Fruit fly (Drosophila melanogaster) whole organism, embryonic: ENCODE results near the gene CG31344.
A peak's percentile ranks its signal among the peaks of the same experiment; 100 is the strongest.

ENCODE experiments used
- ATbp ChIP-seq: fragments of 200-800 bp; sonication (Bioruptor generic); optimal IDR thresholded peaks from 2 replicates; lab custom pipeline; 2017; ENCODE audit warnings: missing biosample characterization, mild to moderate bottlenecking, missing genetic modification characterization, missing genetic modification reagents
- Ada2b ChIP-seq: fragments of 200-800 bp; sonication (Bioruptor generic); IDR thresholded peaks from 2 replicates; pipeline ENCODE4 v1.3.6; 2022; ENCODE audit warnings: missing biosample characterization, missing genetic modification characterization
- CG10147 ChIP-seq: fragments of 200-800 bp; sonication (Bioruptor generic); optimal IDR thresholded peaks from 2 replicates; lab custom pipeline; 2019; ENCODE audit warnings: missing biosample characterization, mild to moderate bottlenecking, missing genetic modification characterization, moderate library complexity
- CG11398 ChIP-seq: fragments of 200-800 bp; sonication (Bioruptor generic); optimal IDR thresholded peaks from 2 replicates; lab custom pipeline; 2016; ENCODE audit warnings: missing biosample characterization, missing genetic modification characterization
- CG14441 ChIP-seq: fragments of 200-800 bp; sonication (Bioruptor generic); IDR thresholded peaks from 2 replicates; pipeline ENCODE4 v1.3.6; 2022; ENCODE audit warnings: missing biosample characterization, missing genetic modification characterization
- CG15479 ChIP-seq: fragments of 200-800 bp; sonication (Bioruptor generic); optimal IDR thresholded peaks from 3 replicates; lab custom pipeline; 2019; ENCODE audit warnings: missing biosample characterization, mild to moderate bottlenecking, missing genetic modification characterization, moderate library complexity
- CG15514 ChIP-seq: fragments of 200-800 bp; sonication (Bioruptor generic); optimal IDR thresholded peaks from 3 replicates; lab custom pipeline; 2017; ENCODE audit warnings: missing biosample characterization, missing genetic modification characterization, mild to moderate bottlenecking, moderate library complexity, missing genetic modification reagents
- CG17612 ChIP-seq: fragments of 200-800 bp; sonication (Bioruptor generic); IDR thresholded peaks from 2 replicates; pipeline ENCODE4 v1.3.6; 2022; ENCODE audit warnings: missing biosample characterization, missing genetic modification characterization
- CG17829 ChIP-seq: fragments of 200-800 bp; optimal IDR thresholded peaks from 2 replicates; lab custom pipeline; 2019; ENCODE audit warnings: missing biosample characterization, mild to moderate bottlenecking, missing genetic modification characterization, moderate library complexity
- CG2199 ChIP-seq: fragments of 200-800 bp; sonication (Bioruptor generic); IDR thresholded peaks from 3 replicates; pipeline ENCODE4 v1.3.6; 2022; ENCODE audit warnings: missing biosample characterization, missing genetic modification characterization
- CG31365 ChIP-seq: fragments of 200-800 bp; sonication (Bioruptor generic); optimal IDR thresholded peaks from 2 replicates; lab custom pipeline; 2018; ENCODE audit warnings: missing biosample characterization, mild to moderate bottlenecking, missing genetic modification characterization
- CG3281 ChIP-seq: fragments of 200-800 bp; sonication (Bioruptor generic); optimal IDR thresholded peaks from 3 replicates; lab custom pipeline; 2017; ENCODE audit warnings: missing biosample characterization, mild to moderate bottlenecking, missing genetic modification characterization
- CG4820 ChIP-seq: fragments of 200-800 bp; sonication (Bioruptor generic); optimal IDR thresholded peaks from 3 replicates; lab custom pipeline; 2016; ENCODE audit warnings: missing biosample characterization, missing genetic modification characterization
- CG6254 ChIP-seq: fragments of 200-800 bp; sonication (Bioruptor generic); optimal IDR thresholded peaks from 3 replicates; lab custom pipeline; 2017; ENCODE audit warnings: mild to moderate bottlenecking, missing biosample characterization, missing genetic modification reagents, missing genetic modification characterization
- CG8388 ChIP-seq: fragments of 200-800 bp; sonication (Bioruptor generic); optimal IDR thresholded peaks from 2 replicates; lab custom pipeline; 2019; ENCODE audit warnings: missing biosample characterization, mild to moderate bottlenecking, missing genetic modification characterization, moderate library complexity
- CG8944 ChIP-seq: fragments of 200-800 bp; sonication (Bioruptor generic); optimal IDR thresholded peaks from 3 replicates; lab custom pipeline; 2016; ENCODE audit warnings: missing biosample characterization, missing genetic modification characterization
- Doc2 ChIP-seq: fragments of 200-800 bp; sonication (Bioruptor generic); IDR thresholded peaks from 2 replicates; pipeline ENCODE4 v1.3.6; 2022; ENCODE audit warnings: missing biosample characterization, missing genetic modification characterization
- Doc3 ChIP-seq: fragments of 200-800 bp; sonication (Bioruptor generic); IDR thresholded peaks from 3 replicates; pipeline ENCODE4 v1.3.6; 2022; ENCODE audit warnings: missing biosample characterization, missing genetic modification characterization; ENCODE audit not compliant: partially characterized antibody
- GATAe ChIP-seq: fragments of 200-800 bp; sonication (Bioruptor generic); conservative IDR thresholded peaks from 2 replicates; pipeline ENCODE4 v1.3.6; 2022; ENCODE audit warnings: missing biosample characterization, missing genetic modification characterization
- HLH4C ChIP-seq: fragments of 200-800 bp; sonication (Bioruptor generic); IDR thresholded peaks from 3 replicates; pipeline ENCODE4 v1.3.6; 2022; ENCODE audit warnings: missing biosample characterization, missing genetic modification characterization; ENCODE audit not compliant: partially characterized antibody
- HmgD ChIP-seq: fragments of 200-800 bp; sonication (Bioruptor generic); optimal IDR thresholded peaks from 3 replicates; lab custom pipeline; 2016; ENCODE audit warnings: missing biosample characterization, missing genetic modification characterization
- Hmr ChIP-seq: fragments of 200-800 bp; sonication (Bioruptor generic); optimal IDR thresholded peaks from 3 replicates; lab custom pipeline; 2017; ENCODE audit warnings: mild to moderate bottlenecking, missing biosample characterization, missing genetic modification reagents, missing genetic modification characterization
- Hmx ChIP-seq: fragments of 200-800 bp; sonication (Bioruptor generic); optimal IDR thresholded peaks from 2 replicates; lab custom pipeline; 2016; ENCODE audit warnings: missing biosample characterization, missing genetic modification characterization
- Hr78 ChIP-seq, 2 experiments: fragments of 200-800 bp in 1 of 2; fragments of >200 bp in 1 of 2; sonication (Bioruptor generic) in 1 of 2; optimal IDR thresholded peaks; 2 replicates each; lab custom pipeline; 2017 to 2019; ENCODE audit warnings: missing biosample characterization in 2 of 2, missing genetic modification characterization in 2 of 2, mild to moderate bottlenecking in 1 of 2, moderate library complexity in 1 of 2
- NFAT ChIP-seq: fragments of 200-800 bp; sonication (Bioruptor generic); IDR thresholded peaks from 2 replicates; pipeline ENCODE4 v1.3.6; 2022; ENCODE audit warnings: missing biosample characterization, missing genetic modification characterization
- Nf-YC ChIP-seq: fragments of 200-800 bp; optimal IDR thresholded peaks from 3 replicates; lab custom pipeline; 2019; ENCODE audit warnings: missing biosample characterization, mild to moderate bottlenecking, missing genetic modification characterization, moderate library complexity
- Optix ChIP-seq: fragments of 200-800 bp; sonication (Bioruptor generic); IDR thresholded peaks from 3 replicates; pipeline ENCODE4 v1.3.6; 2022; ENCODE audit warnings: missing biosample characterization, missing genetic modification characterization
- Spps ChIP-seq: fragments of 200-800 bp; sonication (Bioruptor generic); optimal IDR thresholded peaks from 2 replicates; lab custom pipeline; 2018; ENCODE audit warnings: missing biosample characterization, mild to moderate bottlenecking, missing genetic modification characterization
- az2 ChIP-seq: fragments of 200-800 bp; sonication (Bioruptor generic); optimal IDR thresholded peaks from 3 replicates; lab custom pipeline; 2016; ENCODE audit warnings: missing biosample characterization, missing genetic modification characterization
- bigmax ChIP-seq: fragments of 200-800 bp; sonication (Bioruptor generic); optimal IDR thresholded peaks from 2 replicates; lab custom pipeline; 2018; ENCODE audit warnings: missing biosample characterization, mild to moderate bottlenecking, missing genetic modification characterization
- br ChIP-seq: fragments of >200 bp; optimal IDR thresholded peaks from 2 replicates; lab custom pipeline; 2017
- corto ChIP-seq: fragments of 200-800 bp; sonication (Bioruptor generic); optimal IDR thresholded peaks from 2 replicates; lab custom pipeline; 2016; ENCODE audit warnings: missing biosample characterization, mild to moderate bottlenecking, missing genetic modification characterization, moderate library complexity
- cwo ChIP-seq: fragments of 200-800 bp; sonication (Bioruptor generic); optimal IDR thresholded peaks from 3 replicates; lab custom pipeline; 2017; ENCODE audit warnings: missing biosample characterization, missing genetic modification characterization, mild to moderate bottlenecking, moderate library complexity, missing genetic modification reagents
- exex ChIP-seq: fragments of 200-800 bp; sonication (Bioruptor generic); optimal IDR thresholded peaks from 4 replicates; lab custom pipeline; 2018; ENCODE audit warnings: missing biosample characterization, mild to moderate bottlenecking, missing genetic modification characterization, moderate library complexity
- grau ChIP-seq: fragments of 200-800 bp; optimal IDR thresholded peaks from 3 replicates; lab custom pipeline; 2019; ENCODE audit warnings: missing biosample characterization, mild to moderate bottlenecking, missing genetic modification characterization, moderate library complexity
- grn ChIP-seq: fragments of 200-800 bp; sonication (Bioruptor generic); optimal IDR thresholded peaks from 3 replicates; lab custom pipeline; 2017; ENCODE audit warnings: missing biosample characterization, missing genetic modification characterization
- gro ChIP-seq: fragments of 200-800 bp; sonication (Bioruptor generic); optimal IDR thresholded peaks from 2 replicates; lab custom pipeline; 2016; ENCODE audit warnings: missing biosample characterization, missing genetic modification characterization
- jing ChIP-seq: fragments of 200-800 bp; sonication (Bioruptor generic); optimal IDR thresholded peaks from 2 replicates; lab custom pipeline; 2018; ENCODE audit warnings: missing biosample characterization, mild to moderate bottlenecking, missing genetic modification characterization
- kay ChIP-seq: fragments of 200-800 bp; sonication (Bioruptor generic); optimal IDR thresholded peaks from 2 replicates; lab custom pipeline; 2016; ENCODE audit warnings: missing biosample characterization, missing genetic modification characterization
- kni ChIP-seq: fragments of 200-800 bp; sonication (Bioruptor generic); optimal IDR thresholded peaks from 3 replicates; lab custom pipeline; 2017; ENCODE audit warnings: mild to moderate bottlenecking, missing biosample characterization, missing genetic modification reagents, missing genetic modification characterization
- lov ChIP-seq, 2 experiments: fragments of 200-800 bp in 1 of 2; fragments of >200 bp in 1 of 2; sonication (Bioruptor generic) in 1 of 2; IDR thresholded peaks in 1 of 2; optimal IDR thresholded peaks in 1 of 2; 2 replicates in 1 of 2; 3 replicates in 1 of 2; pipeline versions ENCODE4 v1.3.6 to Lab custom; 2017 to 2022; ENCODE audit warnings: missing biosample characterization in 1 of 2, missing genetic modification characterization in 1 of 2
- mirr ChIP-seq: fragments of 200-800 bp; sonication (Bioruptor generic); optimal IDR thresholded peaks from 3 replicates; lab custom pipeline; 2018; ENCODE audit warnings: missing biosample characterization, mild to moderate bottlenecking, missing genetic modification characterization
- salm ChIP-seq: fragments of 200-800 bp; sonication (Bioruptor generic); optimal IDR thresholded peaks from 2 replicates; lab custom pipeline; 2018; ENCODE audit warnings: missing biosample characterization, mild to moderate bottlenecking, missing genetic modification characterization
- sc ChIP-seq, 3 experiments: fragments of >200 bp in 2 of 3; fragments of 200-800 bp in 1 of 3; sonication (Bioruptor generic) in 1 of 3; optimal IDR thresholded peaks; 2 replicates in 2 of 3; 3 replicates in 1 of 3; lab custom pipeline; 2017; ENCODE audit warnings: mild to moderate bottlenecking in 1 of 3, missing biosample characterization in 1 of 3, missing genetic modification characterization in 1 of 3, missing genetic modification reagents in 1 of 3
- sd ChIP-seq: fragments of 200-800 bp; sonication (Bioruptor generic); optimal IDR thresholded peaks from 3 replicates; lab custom pipeline; 2018; ENCODE audit warnings: missing biosample characterization, mild to moderate bottlenecking, missing genetic modification characterization, moderate library complexity
- tna ChIP-seq: fragments of 200-800 bp; sonication (Bioruptor generic); IDR thresholded peaks from 2 replicates; pipeline ENCODE4 v1.3.6; 2022; ENCODE audit warnings: missing biosample characterization, missing genetic modification characterization; ENCODE audit not compliant: partially characterized antibody
- usp ChIP-seq: fragments of >200 bp; optimal IDR thresholded peaks from 2 replicates; lab custom pipeline; 2017; ENCODE audit warnings: missing biosample characterization, missing genetic modification characterization
- z ChIP-seq: fragments of 200-800 bp; sonication (Bioruptor generic); IDR thresholded peaks from 3 replicates; pipeline ENCODE4 v1.3.6; 2022; ENCODE audit warnings: missing biosample characterization, missing genetic modification characterization
- zen ChIP-seq: fragments of 200-800 bp; sonication (Bioruptor generic); optimal IDR thresholded peaks from 3 replicates; lab custom pipeline; 2018; ENCODE audit warnings: missing biosample characterization, mild to moderate bottlenecking, missing genetic modification characterization, moderate library complexity
- zf30C ChIP-seq: fragments of 200-800 bp; sonication (Bioruptor generic); optimal IDR thresholded peaks from 3 replicates; lab custom pipeline; 2018; ENCODE audit warnings: missing biosample characterization, mild to moderate bottlenecking, missing genetic modification characterization

CG31344 gene

DNA sequence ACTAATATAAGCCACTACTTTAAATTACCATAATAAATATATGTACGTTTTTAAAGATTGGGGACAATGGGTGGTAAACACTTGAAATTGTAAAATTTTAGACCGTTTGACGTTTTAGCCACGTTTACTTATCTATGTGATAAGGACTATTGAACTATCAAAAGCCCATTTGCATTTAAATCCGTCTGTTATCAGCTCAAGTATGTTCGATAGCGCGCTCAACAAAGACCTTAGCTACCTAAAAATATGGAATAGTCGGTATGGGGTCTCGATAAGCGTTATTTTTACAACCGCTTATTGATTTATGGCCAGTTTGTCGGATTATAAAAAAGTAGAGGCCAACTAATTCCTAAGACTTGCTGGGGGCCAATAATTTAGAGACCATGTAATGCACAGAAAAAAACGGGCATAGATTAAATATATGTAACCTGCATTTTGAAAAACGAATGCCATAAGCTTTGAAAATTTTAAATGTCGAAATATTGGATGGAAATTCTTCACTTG lies 6.6 kb upstream of the CG31344 start (continued):
- TF ChIP-seq Spps (tag; lab: Kevin White, UChicago) (no peak), CG8944 (GFP tag; lab: Kevin White, UChicago) (no peak), HmgD (GFP tag; lab: Kevin White, UChicago) (no peak), z (GFP tag; lab: Robert Waterston, UW) (no peak), CG17612 (GFP tag; lab: Robert Waterston, UW) (no peak), salm (tag; lab: Kevin White, UChicago) (peak; percentile 1), tna (GFP tag; lab: Robert Waterston, UW) (no peak), CG14441 (GFP tag; lab: Robert Waterston, UW) (no peak), sd (peak; percentile 97), bigmax (GFP tag; lab: Kevin White, UChicago) (no peak), sc (optimal IDR thresholded peaks at IDR 0.05; lab: Kevin White, UChicago) (no peak), sc (GFP tag; optimal IDR thresholded peaks at IDR 0.05; lab: Kevin White, UChicago) (no peak), zf30C (GFP tag; lab: Kevin White, UChicago) (peak; percentile 34), CG8388 (GFP tag; lab: Kevin White, UChicago) (no peak), HLH4C (GFP tag; lab: Robert Waterston, UW) (no peak), Hmr (GFP tag; lab: Kevin White, UChicago) (no peak), Hmx (no peak), NFAT (GFP tag; lab: Robert Waterston, UW) (no peak), cwo (peak; percentile 1), lov (optimal IDR thresholded peaks at IDR 0.05; lab: Kevin White, UChicago) (no peak), lov (GFP tag; IDR thresholded peaks at IDR 0.05; lab: Robert Waterston, UW) (no peak), jing (GFP tag; lab: Kevin White, UChicago) (no peak), Doc2 (no peak), CG6254 (GFP tag; lab: Kevin White, UChicago) (no peak), GATAe (GFP tag; lab: Robert Waterston, UW) (peak; percentile 32), Optix (GFP tag; lab: Robert Waterston, UW) (no peak), exex (tag; lab: Kevin White, UChicago) (peak; percentile 99), kay (GFP tag; lab: Kevin White, UChicago) (no peak), mirr (GFP tag; lab: Kevin White, UChicago) (peak; percentile 81), CG15514 (GFP tag; lab: Kevin White, UChicago) (peak; percentile 3), az2 (GFP tag; lab: Kevin White, UChicago) (no peak), Doc3 (GFP tag; lab: Robert Waterston, UW) (no peak), br (no peak), CG3281 (peak; percentile 12), ATbp (GFP tag; lab: Kevin White, UChicago) (no peak), grn (GFP tag; lab: Kevin White, UChicago) (peak; percentile 42), gro (peak; percentile 7), CG17829 (tag; lab: Kevin White, UChicago) (no peak), usp (GFP tag; lab: Kevin White, UChicago) (no peak), CG11398 (GFP tag; lab: Kevin White, UChicago) (no peak), CG31365 (tag; lab: Kevin White, UChicago) (no peak), zen (tag; lab: Kevin White, UChicago) (no peak), CG2199 (GFP tag; lab: Robert Waterston, UW) (no peak), CG10147 (no peak), corto (GFP tag; lab: Kevin White, UChicago) (no peak), CG4820 (no peak), kni (GFP tag; lab: Kevin White, UChicago) (no peak), grau (tag; lab: Kevin White, UChicago) (no peak), Hr78 (GFP tag; optimal IDR thresholded peaks at IDR 0.05; lab: Kevin White, UChicago) (no peak), Nf-YC (tag; lab: Kevin White, UChicago) (no peak), CG15479 (no peak), Ada2b (GFP tag; lab: Robert Waterston, UW) (no peak)
